Fruit fly (Drosophila melanogaster) whole organism, prepupa: Measurements from ENCODE around the gene mRpL45.

ENCODE experiments used
- CG15336 ChIP-seq: fragments of 200-800 bp; sonication (Bioruptor generic); IDR thresholded peaks from 2 replicates; pipeline ENCODE4 v1.3.6; 2022; ENCODE audit warnings: missing biosample characterization, missing genetic modification characterization
- CG1621 ChIP-seq: fragments of 200-800 bp; sonication (Bioruptor generic); optimal IDR thresholded peaks from 3 replicates; lab custom pipeline; 2018; ENCODE audit warnings: missing biosample characterization, mild to moderate bottlenecking, missing genetic modification characterization
- CG16779 ChIP-seq: fragments of 200-800 bp; sonication (Bioruptor generic); optimal IDR thresholded peaks from 3 replicates; lab custom pipeline; 2017; ENCODE audit warnings: missing biosample characterization, mild to moderate bottlenecking, missing genetic modification characterization
- CG3919 ChIP-seq: fragments of 200-800 bp; sonication (Bioruptor generic); optimal IDR thresholded peaks from 3 replicates; lab custom pipeline; 2016; ENCODE audit warnings: missing biosample characterization, missing genetic modification characterization
- CG6854 ChIP-seq: fragments of 200-800 bp; sonication (Bioruptor generic); optimal IDR thresholded peaks from 2 replicates; lab custom pipeline; 2017; ENCODE audit warnings: missing biosample characterization, mild to moderate bottlenecking, missing genetic modification characterization
- Eip78C ChIP-seq: fragments of 200-800 bp; sonication (Bioruptor generic); peaks from one replicate; lab custom pipeline; 2016; ENCODE audit warnings: missing biosample characterization, missing genetic modification characterization
- Hr38 ChIP-seq: sonication (Bioruptor generic); optimal IDR thresholded peaks from 2 replicates; lab custom pipeline; 2016; ENCODE audit warnings: missing biosample characterization, missing genetic modification characterization
- Met ChIP-seq: fragments of 200-800 bp; sonication (Bioruptor generic); optimal IDR thresholded peaks from 3 replicates; lab custom pipeline; 2016; ENCODE audit warnings: missing biosample characterization, missing genetic modification characterization
- OdsH ChIP-seq: fragments of 200-800 bp; sonication (Bioruptor generic); optimal IDR thresholded peaks from 3 replicates; lab custom pipeline; 2016; ENCODE audit warnings: missing biosample characterization, missing genetic modification characterization
- acj6 ChIP-seq: fragments of 200-800 bp; sonication (Bioruptor generic); optimal IDR thresholded peaks from 3 replicates; lab custom pipeline; 2016; ENCODE audit warnings: missing biosample characterization, missing genetic modification characterization
- dac ChIP-seq: fragments of 200-800 bp; sonication (Bioruptor generic); optimal IDR thresholded peaks from 2 replicates; lab custom pipeline; 2017; ENCODE audit warnings: missing biosample characterization, mild to moderate bottlenecking, missing genetic modification characterization
- esn ChIP-seq: fragments of 200-800 bp; sonication (Bioruptor generic); optimal IDR thresholded peaks from 2 replicates; lab custom pipeline; 2016; ENCODE audit warnings: missing biosample characterization, mild to moderate bottlenecking, missing genetic modification characterization, moderate library complexity
- fd59A ChIP-seq: fragments of 200-800 bp; sonication (Bioruptor generic); optimal IDR thresholded peaks from 2 replicates; lab custom pipeline; 2017; ENCODE audit warnings: missing biosample characterization, mild to moderate bottlenecking, missing genetic modification characterization, missing genetic modification reagents
- fkh ChIP-seq: fragments of 200-800 bp; sonication (Bioruptor generic); optimal IDR thresholded peaks from 3 replicates; lab custom pipeline; 2017; ENCODE audit warnings: missing biosample characterization, mild to moderate bottlenecking, missing genetic modification characterization, moderate library complexity

DNA sequence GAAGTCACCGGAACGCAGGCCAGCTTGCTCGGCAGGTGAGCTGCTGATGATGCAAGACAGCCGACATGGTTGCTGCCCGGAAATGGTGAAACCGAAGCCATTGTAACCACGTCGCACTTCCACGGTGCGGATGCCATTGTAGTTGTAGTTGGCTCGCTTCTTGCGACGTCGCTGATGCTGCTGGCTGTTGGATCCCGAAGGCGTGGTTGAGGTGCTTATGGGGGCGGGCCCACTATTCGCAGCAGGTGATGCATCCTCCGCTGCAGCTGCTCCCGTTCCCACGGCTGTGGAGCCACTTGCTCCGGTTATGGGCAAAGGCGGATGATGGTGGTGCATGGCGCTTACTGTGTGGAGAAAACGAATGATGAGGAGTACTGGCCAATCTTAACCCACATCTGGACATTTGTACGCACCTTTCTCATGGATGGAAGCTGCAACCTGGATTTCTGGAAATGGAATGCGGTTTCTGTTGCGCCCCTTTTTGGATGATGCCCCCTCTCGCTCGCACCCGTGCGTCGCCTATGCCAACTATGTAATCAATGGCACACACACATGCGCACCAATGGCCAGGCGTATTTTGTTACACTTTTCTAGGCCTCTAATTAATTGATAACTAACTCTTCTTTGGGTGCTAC lies 20.4 kb downstream of the mRpL45 start:
- TF ChIP-seq OdsH = no peak
- TF ChIP-seq CG16779 = no peak
- no peak for TF ChIP-seq Hr38
- no peak for TF ChIP-seq fd59A (GFP tag; lab: Kevin White, UChicago)
- TF ChIP-seq dac = no peak
- no peak for TF ChIP-seq CG1621
- TF ChIP-seq fkh (GFP tag; lab: Kevin White, UChicago) = no peak
- TF ChIP-seq CG15336 (GFP tag; lab: Robert Waterston, UW) = no peak
- TF ChIP-seq Eip78C (GFP tag; lab: Kevin White, UChicago) = no peak
- TF ChIP-seq esn (GFP tag; lab: Kevin White, UChicago) = no peak
- no peak for TF ChIP-seq acj6 (GFP tag; lab: Kevin White, UChicago)
- no peak for TF ChIP-seq CG3919
- no peak for TF ChIP-seq Met (GFP tag; lab: Kevin White, UChicago)
- no peak for TF ChIP-seq CG6854
